Worm (Caenorhabditis elegans) whole organism, L4 larva: Measurements from ENCODE around the gene H14A12.5.

Experiments used
- Y105C5A.15 ChIP-seq: fragments of 200-800 bp; sonication (Bioruptor generic); IDR thresholded peaks from 2 replicates; pipeline ENCODE4 v1.3.6; 2022; ENCODE audit warnings: missing genetic modification characterization, missing compliant biosample characterization
- attf-4 ChIP-seq: sonication (generic microtip); optimal IDR thresholded peaks from 3 replicates; lab custom pipeline; 2017; ENCODE audit warnings: missing biosample characterization, missing genetic modification characterization
- ceh-82 ChIP-seq: sonication (generic microtip); optimal IDR thresholded peaks from 2 replicates; lab custom pipeline; 2017; ENCODE audit warnings: missing biosample characterization, missing genetic modification characterization
- ctbp-1 ChIP-seq: fragments of 200-800 bp; sonication (Bioruptor generic); IDR thresholded peaks from 2 replicates; pipeline ENCODE4 v1.3.6; 2022; ENCODE audit warnings: missing genetic modification reagents, missing genetic modification characterization, missing compliant biosample characterization
- jun-1 ChIP-seq: fragments of 150-350 bp; optimal IDR thresholded peaks from 2 replicates; lab custom pipeline; 2014; ENCODE audit warnings: missing biosample characterization, missing genetic modification reagents, missing genetic modification characterization
- mdl-1 ChIP-seq, 2 experiments: fragments of 150-350 bp in 1 of 2; sonication (generic microtip) in 1 of 2; optimal IDR thresholded peaks; 2 replicates each; lab custom pipeline; 2014 to 2017; ENCODE audit warnings: missing biosample characterization in 2 of 2, missing genetic modification characterization in 2 of 2
- nhr-11 ChIP-seq: fragments of 150-350 bp; optimal IDR thresholded peaks from 2 replicates; lab custom pipeline; 2014; ENCODE audit warnings: missing biosample characterization, missing genetic modification characterization
- nhr-237 ChIP-seq: sonication (generic microtip); optimal IDR thresholded peaks from 2 replicates; lab custom pipeline; 2017; ENCODE audit warnings: missing biosample characterization, missing genetic modification characterization
- unc-39 ChIP-seq: sonication (generic microtip); optimal IDR thresholded peaks from 2 replicates; lab custom pipeline; 2017; ENCODE audit warnings: missing biosample characterization, missing genetic modification characterization
- ztf-11 ChIP-seq: fragments of 150-350 bp; optimal IDR thresholded peaks from 2 replicates; lab custom pipeline; 2014; ENCODE audit warnings: missing biosample characterization, missing genetic modification characterization

DNA sequence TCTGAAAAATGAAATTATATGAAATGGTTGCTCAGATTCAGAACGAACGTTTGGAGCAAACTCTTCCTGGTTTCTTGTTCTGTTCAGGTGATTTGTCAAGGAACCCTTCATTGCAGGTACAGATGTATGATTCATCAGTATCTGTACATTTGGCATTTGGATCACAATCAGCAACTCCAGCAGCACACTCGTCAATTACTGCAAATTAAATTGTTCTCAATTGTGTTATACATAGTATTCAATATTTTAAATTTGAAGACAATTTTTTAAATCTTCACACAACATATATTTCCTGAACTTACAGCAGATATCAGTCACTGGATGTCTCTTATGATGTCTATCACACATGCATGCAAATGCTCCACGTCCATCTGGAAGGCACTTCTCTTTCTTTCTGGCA lies 15.9 kb upstream of the H14A12.5 start:
- no peak for TF ChIP-seq unc-39
- no peak for TF ChIP-seq ceh-82 (tag; lab: Kevin White, UChicago)
- TF ChIP-seq Y105C5A.15: no peak
- TF ChIP-seq jun-1 (tag; lab: Kevin White, UChicago): no peak
- TF ChIP-seq attf-4 (tag; lab: Kevin White, UChicago): no peak
- TF ChIP-seq mdl-1 (tag; optimal IDR thresholded peaks at IDR 0.05; lab: Kevin White, UChicago): no peak
- no peak for TF ChIP-seq ctbp-1 (GFP tag; lab: Robert Waterston, UW)
- TF ChIP-seq nhr-237 (tag; lab: Kevin White, UChicago): no peak
- TF ChIP-seq ztf-11: no peak
- no peak for TF ChIP-seq nhr-11 (tag; lab: Kevin White, UChicago)
